Fruit fly (Drosophila melanogaster) whole organism, prepupa: ENCODE measurements around the gene Evi5.

Source experiments
- Hr4 ChIP-seq: fragments of 200-800 bp; sonication (Bioruptor generic); optimal IDR thresholded peaks from 3 replicates; lab custom pipeline; 2016; ENCODE audit warnings: missing biosample characterization, missing genetic modification characterization
- lz ChIP-seq: fragments of 200-800 bp; sonication (Bioruptor generic); optimal IDR thresholded peaks from 3 replicates; lab custom pipeline; 2016; ENCODE audit warnings: missing biosample characterization, missing genetic modification characterization

dm6 chrX:11382588-11382987 is 71.6 kb downstream of the Evi5 start:
- no peak for TF ChIP-seq Hr4 (GFP tag; lab: Kevin White, UChicago)
- TF ChIP-seq lz (GFP tag; lab: Kevin White, UChicago), result no peak
